Fruit fly (Drosophila melanogaster) whole organism, embryonic: ENCODE data around the gene CG5850.

Experiments used
- Asciz ChIP-seq: fragments of 200-800 bp; sonication (Bioruptor generic); optimal IDR thresholded peaks from 2 replicates; lab custom pipeline; 2017; ENCODE audit warnings: missing biosample characterization, mild to moderate bottlenecking, missing genetic modification characterization, missing genetic modification reagents
- Atf3 ChIP-seq: fragments of 200-800 bp; sonication (Bioruptor generic); optimal IDR thresholded peaks from 3 replicates; lab custom pipeline; 2016; ENCODE audit warnings: missing biosample characterization, missing genetic modification characterization
- B-H2 ChIP-seq: fragments of 200-800 bp; sonication (Bioruptor generic); optimal IDR thresholded peaks from 2 replicates; lab custom pipeline; 2018; ENCODE audit warnings: missing biosample characterization, mild to moderate bottlenecking, missing genetic modification characterization
- Blimp-1 ChIP-seq: fragments of 200-800 bp; sonication (Bioruptor generic); optimal IDR thresholded peaks from 3 replicates; lab custom pipeline; 2018; ENCODE audit warnings: missing biosample characterization, missing genetic modification characterization, mild to moderate bottlenecking, moderate library complexity, missing genetic modification reagents
- CG11560 ChIP-seq: fragments of 200-800 bp; sonication (Bioruptor generic); IDR thresholded peaks from 3 replicates; pipeline ENCODE4 v1.3.6; 2022; ENCODE audit warnings: missing biosample characterization, missing genetic modification characterization
- CG11695 ChIP-seq: fragments of 200-800 bp; sonication (Bioruptor generic); IDR thresholded peaks from 3 replicates; pipeline ENCODE4 v1.3.6; 2022; ENCODE audit warnings: missing biosample characterization, missing genetic modification characterization
- CG14050 ChIP-seq: fragments of 200-800 bp; sonication (Bioruptor generic); IDR thresholded peaks from 3 replicates; pipeline ENCODE4 v1.3.6; 2022; ENCODE audit warnings: missing biosample characterization, missing genetic modification characterization
- CG14441 ChIP-seq: fragments of 200-800 bp; sonication (Bioruptor generic); IDR thresholded peaks from 2 replicates; pipeline ENCODE4 v1.3.6; 2022; ENCODE audit warnings: missing biosample characterization, missing genetic modification characterization
- CG1602 ChIP-seq: fragments of 200-800 bp; sonication (Bioruptor generic); optimal IDR thresholded peaks from 3 replicates; lab custom pipeline; 2016; ENCODE audit warnings: missing biosample characterization, missing genetic modification characterization
- CG16779 ChIP-seq: fragments of 200-800 bp; sonication (Bioruptor generic); IDR thresholded peaks from 2 replicates; pipeline ENCODE4 v1.3.6; 2022; ENCODE audit warnings: missing biosample characterization, missing genetic modification characterization
- CG17328 ChIP-seq: fragments of 200-800 bp; sonication (Bioruptor generic); IDR thresholded peaks from 2 replicates; pipeline ENCODE4 v1.3.6; 2022; ENCODE audit warnings: missing biosample characterization, missing genetic modification characterization
- CG17829 ChIP-seq: fragments of 200-800 bp; optimal IDR thresholded peaks from 2 replicates; lab custom pipeline; 2019; ENCODE audit warnings: missing biosample characterization, mild to moderate bottlenecking, missing genetic modification characterization, moderate library complexity
- CG17912 ChIP-seq: fragments of 200-800 bp; sonication (Bioruptor generic); optimal IDR thresholded peaks from 2 replicates; lab custom pipeline; 2018; ENCODE audit warnings: missing biosample characterization, mild to moderate bottlenecking, missing genetic modification characterization
- CG1792 ChIP-seq: fragments of 200-800 bp; sonication (Bioruptor generic); optimal IDR thresholded peaks from 2 replicates; lab custom pipeline; 2016; ENCODE audit warnings: missing biosample characterization, missing genetic modification characterization
- CG2199 ChIP-seq: fragments of 200-800 bp; sonication (Bioruptor generic); IDR thresholded peaks from 3 replicates; pipeline ENCODE4 v1.3.6; 2022; ENCODE audit warnings: missing biosample characterization, missing genetic modification characterization
- CG30020 ChIP-seq: fragments of 200-800 bp; optimal IDR thresholded peaks from 2 replicates; lab custom pipeline; 2019; ENCODE audit warnings: missing biosample characterization, mild to moderate bottlenecking, missing genetic modification characterization, moderate library complexity
- CG30403 ChIP-seq: fragments of 200-800 bp; sonication (Bioruptor generic); optimal IDR thresholded peaks from 3 replicates; lab custom pipeline; 2016; ENCODE audit warnings: missing biosample characterization, missing genetic modification characterization
- CG31365 ChIP-seq: fragments of 200-800 bp; sonication (Bioruptor generic); optimal IDR thresholded peaks from 2 replicates; lab custom pipeline; 2018; ENCODE audit warnings: missing biosample characterization, mild to moderate bottlenecking, missing genetic modification characterization
- CG43689 ChIP-seq: fragments of 200-800 bp; sonication (Bioruptor generic); IDR thresholded peaks from 2 replicates; pipeline ENCODE4 v1.3.6; 2022; ENCODE audit warnings: missing biosample characterization, missing genetic modification characterization
- CG5953 ChIP-seq: fragments of 200-800 bp; sonication (Bioruptor generic); IDR thresholded peaks from 2 replicates; pipeline ENCODE4 v1.3.6; 2022; ENCODE audit warnings: missing biosample characterization, missing genetic modification characterization
- CG7928 ChIP-seq: fragments of 200-800 bp; sonication (Bioruptor generic); optimal IDR thresholded peaks from 2 replicates; lab custom pipeline; 2017; ENCODE audit warnings: missing biosample characterization, mild to moderate bottlenecking, missing genetic modification characterization
- CG8290 ChIP-seq, 3 experiments: fragments of 200-800 bp; sonication (Bioruptor generic); optimal IDR thresholded peaks; 2 replicates each; lab custom pipeline; 2016 to 2019; ENCODE audit warnings: missing biosample characterization in 3 of 3, missing genetic modification characterization in 3 of 3, mild to moderate bottlenecking in 2 of 3, moderate library complexity in 1 of 3
- Chrac-16 ChIP-seq: fragments of 200-800 bp; sonication (Bioruptor generic); optimal IDR thresholded peaks from 3 replicates; lab custom pipeline; 2016; ENCODE audit warnings: missing biosample characterization, missing genetic modification characterization
- CkIIα-i1 ChIP-seq: fragments of 200-800 bp; sonication (Bioruptor generic); IDR thresholded peaks from 2 replicates; pipeline ENCODE4 v1.3.6; 2022; ENCODE audit warnings: missing biosample characterization, missing genetic modification characterization
- Fer1 ChIP-seq: fragments of 200-800 bp; sonication (Bioruptor generic); optimal IDR thresholded peaks from 2 replicates; lab custom pipeline; 2017; ENCODE audit warnings: missing biosample characterization, mild to moderate bottlenecking, missing genetic modification characterization
- Hey ChIP-seq: fragments of 200-800 bp; sonication (Bioruptor generic); optimal IDR thresholded peaks from 3 replicates; lab custom pipeline; 2018; ENCODE audit warnings: missing biosample characterization, mild to moderate bottlenecking, missing genetic modification characterization
- Hmx ChIP-seq: fragments of 200-800 bp; sonication (Bioruptor generic); optimal IDR thresholded peaks from 2 replicates; lab custom pipeline; 2016; ENCODE audit warnings: missing biosample characterization, missing genetic modification characterization
- Hr51 ChIP-seq, 2 experiments: fragments of 200-800 bp; sonication (Bioruptor generic); optimal IDR thresholded peaks; 2 replicates in 1 of 2; 3 replicates in 1 of 2; lab custom pipeline; 2016 to 2018; ENCODE audit warnings: missing biosample characterization in 2 of 2, missing genetic modification characterization in 2 of 2, mild to moderate bottlenecking in 1 of 2, moderate library complexity in 1 of 2
- Hsf ChIP-seq: fragments of 200-800 bp; sonication (Bioruptor generic); optimal IDR thresholded peaks from 3 replicates; lab custom pipeline; 2016; ENCODE audit warnings: missing biosample characterization, missing genetic modification characterization
- NFAT ChIP-seq: fragments of 200-800 bp; sonication (Bioruptor generic); IDR thresholded peaks from 2 replicates; pipeline ENCODE4 v1.3.6; 2022; ENCODE audit warnings: missing biosample characterization, missing genetic modification characterization
- Poxn ChIP-seq: fragments of 200-800 bp; sonication (Bioruptor generic); IDR thresholded peaks from 2 replicates; pipeline ENCODE4 v1.3.6; 2022; ENCODE audit warnings: missing biosample characterization, missing genetic modification characterization
- Ssrp ChIP-seq: fragments of 200-800 bp; sonication (Bioruptor generic); optimal IDR thresholded peaks from 2 replicates; lab custom pipeline; 2018; ENCODE audit warnings: missing biosample characterization, mild to moderate bottlenecking, missing genetic modification characterization, moderate library complexity
- Stat92E ChIP-seq, 3 experiments: fragments of >200 bp in 2 of 3; fragments of 200-800 bp in 1 of 3; sonication (Bioruptor generic) in 1 of 3; optimal IDR thresholded peaks; 2 replicates each; lab custom pipeline; 2017 to 2019; ENCODE audit warnings: missing biosample characterization in 3 of 3, missing genetic modification characterization in 3 of 3, mild to moderate bottlenecking in 1 of 3, moderate library complexity in 1 of 3
- Xrp1 ChIP-seq: fragments of 200-800 bp; sonication (Bioruptor generic); IDR thresholded peaks from 2 replicates; pipeline ENCODE4 v1.3.6; 2022; ENCODE audit warnings: missing biosample characterization, missing genetic modification characterization
- ap ChIP-seq: fragments of 200-800 bp; sonication (Bioruptor generic); IDR thresholded peaks from 2 replicates; pipeline ENCODE4 v1.3.6; 2022; ENCODE audit warnings: missing biosample characterization, missing genetic modification characterization
- btn ChIP-seq: fragments of 200-800 bp; sonication (Bioruptor generic); optimal IDR thresholded peaks from 2 replicates; lab custom pipeline; 2016; ENCODE audit warnings: missing biosample characterization, missing genetic modification characterization
- cas ChIP-seq: fragments of 200-800 bp; sonication (Bioruptor generic); IDR thresholded peaks from 2 replicates; pipeline ENCODE4 v1.3.6; 2022; ENCODE audit warnings: missing biosample characterization, missing genetic modification characterization
- chinmo ChIP-seq: fragments of 200-800 bp; sonication (Bioruptor generic); IDR thresholded peaks from 4 replicates; pipeline ENCODE4 v1.3.6; 2022; ENCODE audit warnings: missing biosample characterization, missing genetic modification characterization; ENCODE audit not compliant: partially characterized antibody
- dan ChIP-seq: fragments of 200-800 bp; sonication (Bioruptor generic); IDR thresholded peaks from 2 replicates; pipeline ENCODE4 v1.3.6; 2022; ENCODE audit warnings: missing biosample characterization, missing genetic modification characterization
- dmrt99B ChIP-seq: fragments of 200-800 bp; sonication (Bioruptor generic); optimal IDR thresholded peaks from 2 replicates; lab custom pipeline; 2018; ENCODE audit warnings: missing biosample characterization, mild to moderate bottlenecking, missing genetic modification characterization, moderate library complexity
- fd64A ChIP-seq: fragments of 200-800 bp; sonication (Bioruptor generic); optimal IDR thresholded peaks from 3 replicates; lab custom pipeline; 2018; ENCODE audit warnings: missing biosample characterization, mild to moderate bottlenecking, missing genetic modification characterization
- jumu ChIP-seq: fragments of 200-800 bp; sonication (Bioruptor generic); optimal IDR thresholded peaks from 3 replicates; lab custom pipeline; 2016; ENCODE audit warnings: missing biosample characterization, missing genetic modification characterization
- kah ChIP-seq: fragments of 200-800 bp; sonication (Bioruptor generic); optimal IDR thresholded peaks from 2 replicates; lab custom pipeline; 2018; ENCODE audit warnings: missing biosample characterization, mild to moderate bottlenecking, missing genetic modification characterization
- maf-S ChIP-seq: fragments of 200-800 bp; sonication (Bioruptor generic); optimal IDR thresholded peaks from 2 replicates; lab custom pipeline; 2016; ENCODE audit warnings: missing biosample characterization, missing genetic modification characterization
- mam ChIP-seq: fragments of 200-800 bp; sonication (Bioruptor generic); optimal IDR thresholded peaks from 3 replicates; lab custom pipeline; 2016; ENCODE audit warnings: missing biosample characterization, missing genetic modification characterization
- nau ChIP-seq: fragments of 200-800 bp; sonication (Bioruptor generic); optimal IDR thresholded peaks from 3 replicates; lab custom pipeline; 2017; ENCODE audit warnings: missing biosample characterization, mild to moderate bottlenecking, missing genetic modification characterization, missing genetic modification reagents
- pnt ChIP-seq: fragments of 200-800 bp; sonication (Bioruptor generic); optimal IDR thresholded peaks from 3 replicates; lab custom pipeline; 2016; ENCODE audit warnings: missing biosample characterization, missing genetic modification characterization
- unpg ChIP-seq: fragments of 200-800 bp; sonication (Bioruptor generic); optimal IDR thresholded peaks from 3 replicates; lab custom pipeline; 2018; ENCODE audit warnings: missing biosample characterization, mild to moderate bottlenecking, missing genetic modification characterization, moderate library complexity
- vnd ChIP-seq: fragments of 200-800 bp; sonication (Bioruptor generic); IDR thresholded peaks from 3 replicates; pipeline ENCODE4 v1.3.6; 2022; ENCODE audit warnings: missing biosample characterization, missing genetic modification characterization; ENCODE audit not compliant: partially characterized antibody

Gene CG5850

DNA sequence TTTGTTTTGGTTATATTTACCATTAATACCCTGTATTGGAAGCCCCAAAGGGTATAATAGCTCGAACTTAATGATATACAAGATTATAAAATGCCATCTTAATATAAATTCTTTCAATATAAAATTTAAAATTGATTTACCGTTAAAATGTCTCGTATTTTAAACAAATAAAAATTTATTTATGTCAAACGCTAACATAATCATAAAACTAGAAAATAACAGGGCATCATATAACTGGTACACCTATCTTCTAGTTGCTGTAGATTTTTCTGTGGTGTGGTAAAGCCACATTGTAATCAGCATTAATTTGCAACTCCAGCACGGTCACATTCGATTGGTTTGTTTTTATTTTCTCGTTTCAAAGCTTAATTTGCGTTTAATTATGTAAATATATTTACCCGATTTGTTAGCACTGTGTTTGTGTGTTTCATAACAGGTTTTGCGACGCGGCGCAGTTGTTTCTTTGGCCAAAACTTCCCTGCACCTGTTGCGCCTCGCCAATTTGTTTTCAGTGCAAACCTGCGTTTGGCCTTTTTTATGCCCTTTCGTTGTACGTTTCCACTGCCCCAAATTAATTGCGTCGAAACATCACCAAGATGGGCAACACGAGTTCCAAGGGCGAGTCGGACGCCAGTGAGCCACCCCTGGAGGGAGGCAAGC, 6.6 kb downstream of the CG5850 start, which contains the start of the genes CG4658 and CG5846 (continued):
- peak; percentile 86 for TF ChIP-seq CG5953 (GFP tag; lab: Robert Waterston, UW)
- TF ChIP-seq Poxn (GFP tag; lab: Robert Waterston, UW) = peak; percentile 62
- TF ChIP-seq Fer1 (GFP tag; lab: Kevin White, UChicago) = peak; percentile 88
- no peak; the same call in 1 of the 2 replicates for TF ChIP-seq CkIIα-i1 (GFP tag; lab: Robert Waterston, UW)
- 0 out of 4 replicates have a peak, but pooled peaks have one; percentile 46 for TF ChIP-seq chinmo (GFP tag; lab: Robert Waterston, UW)
- peak; percentile 77 for TF ChIP-seq kah (GFP tag; lab: Kevin White, UChicago)
- TF ChIP-seq dmrt99B (tag; lab: Kevin White, UChicago) = peak; percentile 94
- TF ChIP-seq CG1792 (GFP tag; lab: Kevin White, UChicago) = peak; percentile 5
- TF ChIP-seq maf-S (GFP tag; lab: Kevin White, UChicago) = peak; percentile 62
- TF ChIP-seq CG11560 (tag; lab: Robert Waterston, UW) = peak; percentile 78
- TF ChIP-seq Asciz (GFP tag; lab: Kevin White, UChicago) = peak; percentile 87
- TF ChIP-seq CG31365 (tag; lab: Kevin White, UChicago) = no peak
- TF ChIP-seq CG2199 (GFP tag; lab: Robert Waterston, UW) = peak; percentile 77; the same call in 2 of the 3 replicates
- TF ChIP-seq mam (GFP tag; lab: Kevin White, UChicago) = peak; percentile 72
- TF ChIP-seq CG16779 (GFP tag; lab: Robert Waterston, UW) = no peak
- TF ChIP-seq jumu (GFP tag; lab: Kevin White, UChicago) = peak; percentile 57
- TF ChIP-seq CG17328 = peak; percentile 94
- peak; percentile 74 to 96 for TF ChIP-seq Hr51 (GFP tag; optimal IDR thresholded peaks at IDR 0.05; lab: Kevin White, UChicago)
- peak; percentile 96 for TF ChIP-seq Chrac-16 (GFP tag; lab: Kevin White, UChicago)
- TF ChIP-seq NFAT (GFP tag; lab: Robert Waterston, UW) = peak; percentile 76
- peak; percentile 50; the same call in 1 of the 2 replicates for TF ChIP-seq dan (GFP tag; lab: Robert Waterston, UW)
- peak; percentile 58 for TF ChIP-seq pnt (GFP tag; lab: Kevin White, UChicago)
- peak; percentile 64; the same call in 1 of the 2 replicates for TF ChIP-seq CG43689 (GFP tag; lab: Robert Waterston, UW)
- TF ChIP-seq CG11695 (GFP tag; lab: Robert Waterston, UW) = peak; percentile 96
- peak; percentile 95 for TF ChIP-seq Ssrp (tag; lab: Kevin White, UChicago)
- TF ChIP-seq Blimp-1 (GFP tag; lab: Kevin White, UChicago) = peak; percentile 95
- TF ChIP-seq CG7928 (GFP tag; lab: Kevin White, UChicago) = peak; percentile 49
- TF ChIP-seq vnd (GFP tag; lab: Robert Waterston, UW) = no peak
- peak; percentile 87 for TF ChIP-seq cas (GFP tag; lab: Robert Waterston, UW)
- TF ChIP-seq Hey (tag; lab: Kevin White, UChicago) = no peak
- peak; percentile 98 for TF ChIP-seq Xrp1
- TF ChIP-seq CG8290 (GFP tag; optimal IDR thresholded peaks at IDR 0.05; lab: Kevin White, UChicago) = peak; percentile 89
- TF ChIP-seq CG8290 (tag; optimal IDR thresholded peaks at IDR 0.05; lab: Kevin White, UChicago) = no peak
- TF ChIP-seq CG17912 (GFP tag; lab: Kevin White, UChicago) = peak; percentile 9
- peak; percentile 94 for TF ChIP-seq CG14441 (GFP tag; lab: Robert Waterston, UW)
- peak in 1 of 3 experiments; percentile 88 for TF ChIP-seq Stat92E (GFP tag; optimal IDR thresholded peaks at IDR 0.05; lab: Kevin White, UChicago)
- TF ChIP-seq btn = no peak
- TF ChIP-seq CG14050 (GFP tag; lab: Robert Waterston, UW) = peak; percentile 90
- peak; percentile 78 for TF ChIP-seq CG30020
- peak; percentile 97 for TF ChIP-seq unpg (GFP tag; lab: Kevin White, UChicago)
- TF ChIP-seq CG1602 (GFP tag; lab: Kevin White, UChicago) = peak; percentile 96
- no peak for TF ChIP-seq nau (GFP tag; lab: Kevin White, UChicago)
- peak; percentile 94 for TF ChIP-seq Hsf (GFP tag; lab: Kevin White, UChicago)
- peak; percentile 94 for TF ChIP-seq ap (GFP tag; lab: Robert Waterston, UW)
- TF ChIP-seq CG30403 (GFP tag; lab: Kevin White, UChicago) = peak; percentile 97
- TF ChIP-seq CG17829 (tag; lab: Kevin White, UChicago) = peak; percentile 97
- TF ChIP-seq Hmx (GFP tag; lab: Kevin White, UChicago) = peak; percentile 73
- no peak for TF ChIP-seq fd64A
- peak; percentile 85 for TF ChIP-seq B-H2 (GFP tag; lab: Kevin White, UChicago)
- TF ChIP-seq Atf3 = peak; percentile 68
